Fruit fly (Drosophila melanogaster) whole organism, prepupa: Measurements from ENCODE around the gene CIAPIN1.

Experiments
- Blimp-1 ChIP-seq: fragments of 200-800 bp; sonication (Bioruptor generic); optimal IDR thresholded peaks from 3 replicates; lab custom pipeline; 2017; ENCODE audit warnings: missing biosample characterization, missing genetic modification characterization, mild to moderate bottlenecking, moderate library complexity, missing genetic modification reagents
- CG10631 ChIP-seq: fragments of 200-800 bp; sonication (Bioruptor generic); optimal IDR thresholded peaks from 2 replicates; lab custom pipeline; 2016; ENCODE audit warnings: missing biosample characterization, missing genetic modification characterization
- CG10669 ChIP-seq: fragments of 200-800 bp; sonication (Bioruptor generic); optimal IDR thresholded peaks from 3 replicates; lab custom pipeline; 2018; ENCODE audit warnings: missing biosample characterization, mild to moderate bottlenecking, missing genetic modification characterization, moderate library complexity
- CG11762 ChIP-seq: fragments of 200-800 bp; sonication (Bioruptor generic); optimal IDR thresholded peaks from 3 replicates; lab custom pipeline; 2016; ENCODE audit warnings: missing biosample characterization, missing genetic modification characterization; ENCODE audit not compliant: insufficient read depth
- CG11902 ChIP-seq: fragments of 200-800 bp; sonication (Bioruptor generic); optimal IDR thresholded peaks from 3 replicates; lab custom pipeline; 2016; ENCODE audit warnings: missing biosample characterization, missing genetic modification characterization
- CG15336 ChIP-seq: fragments of 200-800 bp; sonication (Bioruptor generic); IDR thresholded peaks from 2 replicates; pipeline ENCODE4 v1.3.6; 2022; ENCODE audit warnings: missing biosample characterization, missing genetic modification characterization
- CG16779 ChIP-seq: fragments of 200-800 bp; sonication (Bioruptor generic); optimal IDR thresholded peaks from 3 replicates; lab custom pipeline; 2017; ENCODE audit warnings: missing biosample characterization, mild to moderate bottlenecking, missing genetic modification characterization
- CG3032 ChIP-seq: fragments of 200-800 bp; optimal IDR thresholded peaks from 2 replicates; lab custom pipeline; 2019; ENCODE audit warnings: missing biosample characterization, mild to moderate bottlenecking, missing genetic modification characterization, moderate library complexity
- CG32006 ChIP-seq: fragments of 200-800 bp; sonication (Bioruptor generic); optimal IDR thresholded peaks from 3 replicates; lab custom pipeline; 2017; ENCODE audit warnings: missing biosample characterization, mild to moderate bottlenecking, missing genetic modification characterization
- CG4318 ChIP-seq: fragments of 200-800 bp; sonication (Bioruptor generic); optimal IDR thresholded peaks from 3 replicates; lab custom pipeline; 2017; ENCODE audit warnings: missing biosample characterization, mild to moderate bottlenecking, missing genetic modification characterization
- CG6792 ChIP-seq: fragments of 200-800 bp; sonication (Bioruptor generic); optimal IDR thresholded peaks from 3 replicates; lab custom pipeline; 2016; ENCODE audit warnings: missing biosample characterization, missing genetic modification characterization
- CG7368 ChIP-seq: fragments of 200-800 bp; sonication (Bioruptor generic); optimal IDR thresholded peaks from 3 replicates; lab custom pipeline; 2016; ENCODE audit warnings: missing biosample characterization, missing genetic modification characterization
- CG8119 ChIP-seq: fragments of 200-800 bp; sonication (Bioruptor generic); IDR thresholded peaks from 3 replicates; pipeline ENCODE4 v1.3.6; 2022; ENCODE audit warnings: missing biosample characterization, missing genetic modification characterization
- CG8319 ChIP-seq: fragments of 200-800 bp; sonication (Bioruptor generic); optimal IDR thresholded peaks from 3 replicates; lab custom pipeline; 2016; ENCODE audit warnings: missing biosample characterization, missing genetic modification characterization
- CG9139 ChIP-seq: fragments of 200-800 bp; sonication (Bioruptor generic); optimal IDR thresholded peaks from 3 replicates; lab custom pipeline; 2017; ENCODE audit warnings: missing biosample characterization, mild to moderate bottlenecking, missing genetic modification characterization
- Eip75B ChIP-seq: fragments of 200-800 bp; sonication (Bioruptor generic); optimal IDR thresholded peaks from 3 replicates; lab custom pipeline; 2016; ENCODE audit warnings: missing biosample characterization, missing genetic modification characterization
- Eip78C ChIP-seq: fragments of 200-800 bp; sonication (Bioruptor generic); peaks from one replicate; lab custom pipeline; 2016; ENCODE audit warnings: missing biosample characterization, missing genetic modification characterization
- Ets21C ChIP-seq: fragments of 200-800 bp; sonication (Bioruptor generic); optimal IDR thresholded peaks from 3 replicates; lab custom pipeline; 2016; ENCODE audit warnings: missing biosample characterization, missing genetic modification characterization
- Ets96B ChIP-seq: fragments of 200-800 bp; optimal IDR thresholded peaks from 2 replicates; lab custom pipeline; 2019; ENCODE audit warnings: missing biosample characterization, mild to moderate bottlenecking, missing genetic modification characterization, moderate library complexity
- Gug ChIP-seq: fragments of 200-800 bp; sonication (Bioruptor generic); IDR thresholded peaks from 2 replicates; pipeline ENCODE4 v1.3.6; 2022; ENCODE audit warnings: missing biosample characterization, missing genetic modification characterization
- Hr39 ChIP-seq: fragments of 200-800 bp; sonication (Bioruptor generic); optimal IDR thresholded peaks from 2 replicates; lab custom pipeline; 2016; ENCODE audit warnings: missing biosample characterization, missing genetic modification characterization
- Lpt ChIP-seq: fragments of 200-800 bp; sonication (Bioruptor generic); optimal IDR thresholded peaks from 3 replicates; lab custom pipeline; 2016; ENCODE audit warnings: missing biosample characterization, missing genetic modification characterization
- OdsH ChIP-seq: fragments of 200-800 bp; sonication (Bioruptor generic); optimal IDR thresholded peaks from 3 replicates; lab custom pipeline; 2016; ENCODE audit warnings: missing biosample characterization, missing genetic modification characterization
- Sox102F ChIP-seq: fragments of 200-800 bp; sonication (Bioruptor generic); optimal IDR thresholded peaks from 2 replicates; lab custom pipeline; 2016; ENCODE audit warnings: missing biosample characterization, mild to moderate bottlenecking, missing genetic modification characterization
- Sox14 ChIP-seq: fragments of 200-800 bp; sonication (Bioruptor generic); optimal IDR thresholded peaks from 3 replicates; lab custom pipeline; 2016; ENCODE audit warnings: missing biosample characterization, missing genetic modification characterization
- Sox15 ChIP-seq: fragments of 200-800 bp; sonication (Bioruptor generic); optimal IDR thresholded peaks from 3 replicates; lab custom pipeline; 2016; ENCODE audit warnings: missing biosample characterization, missing genetic modification characterization
- cyc ChIP-seq: fragments of 200-800 bp; sonication (Bioruptor generic); optimal IDR thresholded peaks from 3 replicates; lab custom pipeline; 2016; ENCODE audit warnings: missing biosample characterization, missing genetic modification characterization
- dsx ChIP-seq: fragments of 200-800 bp; optimal IDR thresholded peaks from 3 replicates; lab custom pipeline; 2019; ENCODE audit warnings: missing biosample characterization, mild to moderate bottlenecking, missing genetic modification characterization, moderate library complexity; ENCODE audit not compliant: poor library complexity, severe bottlenecking
- esn ChIP-seq: fragments of 200-800 bp; sonication (Bioruptor generic); optimal IDR thresholded peaks from 2 replicates; lab custom pipeline; 2016; ENCODE audit warnings: missing biosample characterization, mild to moderate bottlenecking, missing genetic modification characterization, moderate library complexity
- fd59A ChIP-seq: fragments of 200-800 bp; sonication (Bioruptor generic); optimal IDR thresholded peaks from 2 replicates; lab custom pipeline; 2017; ENCODE audit warnings: missing biosample characterization, mild to moderate bottlenecking, missing genetic modification characterization, missing genetic modification reagents
- fd85E ChIP-seq: fragments of 200-800 bp; sonication (Bioruptor generic); optimal IDR thresholded peaks from 3 replicates; lab custom pipeline; 2016; ENCODE audit warnings: missing biosample characterization, missing genetic modification characterization
- fkh ChIP-seq: fragments of 200-800 bp; sonication (Bioruptor generic); optimal IDR thresholded peaks from 3 replicates; lab custom pipeline; 2017; ENCODE audit warnings: missing biosample characterization, mild to moderate bottlenecking, missing genetic modification characterization, moderate library complexity
- net ChIP-seq: fragments of 200-800 bp; sonication (Bioruptor generic); optimal IDR thresholded peaks from 3 replicates; lab custom pipeline; 2016; ENCODE audit warnings: missing biosample characterization, missing genetic modification characterization
- salr ChIP-seq, 2 experiments: fragments of 200-800 bp; sonication (Bioruptor generic); optimal IDR thresholded peaks; 3 replicates each; lab custom pipeline; 2016 to 2018; ENCODE audit warnings: missing biosample characterization in 2 of 2, missing genetic modification characterization in 2 of 2, mild to moderate bottlenecking in 1 of 2
- ss ChIP-seq, 2 experiments: fragments of 200-800 bp; sonication (Bioruptor generic); optimal IDR thresholded peaks; 2 replicates in 1 of 2; 3 replicates in 1 of 2; lab custom pipeline; 2017 to 2018; ENCODE audit warnings: mild to moderate bottlenecking in 2 of 2, missing biosample characterization in 2 of 2, missing genetic modification characterization in 2 of 2, moderate library complexity in 1 of 2
- svp ChIP-seq: fragments of 200-800 bp; sonication (Bioruptor generic); peaks from one replicate; lab custom pipeline; 2016; ENCODE audit warnings: missing biosample characterization, missing genetic modification characterization
- topi ChIP-seq: fragments of 200-800 bp; sonication (Bioruptor generic); optimal IDR thresholded peaks from 3 replicates; lab custom pipeline; 2016; ENCODE audit warnings: missing biosample characterization, missing genetic modification characterization
- vri ChIP-seq: fragments of 200-800 bp; sonication (Bioruptor generic); optimal IDR thresholded peaks from 3 replicates; lab custom pipeline; 2016; ENCODE audit warnings: missing biosample characterization, mild to moderate bottlenecking, missing genetic modification characterization

The CIAPIN1 gene

dm6 chr2L:15060580-15061005 is 21.9 kb upstream of the CIAPIN1 start, which contains the start of gene TfIIS:
Gene TfIIS (minus strand): TSS chr2L:15060757.
- peak; percentile 47 for TF ChIP-seq fkh (GFP tag; lab: Kevin White, UChicago)
- peak; percentile 84 for TF ChIP-seq svp (GFP tag; lab: Kevin White, UChicago)
- TF ChIP-seq Sox15 (GFP tag; lab: Kevin White, UChicago), result no peak
- TF ChIP-seq CG11902 (GFP tag; lab: Kevin White, UChicago), result no peak
- TF ChIP-seq Eip78C (GFP tag; lab: Kevin White, UChicago), result peak; percentile 21
- TF ChIP-seq cyc (GFP tag; lab: Kevin White, UChicago), result no peak
- TF ChIP-seq, all 60 proteins: peak for 3

dm6 chr2L:15059000-15059399 is 20.3 kb upstream of the CIAPIN1 start:
- TF ChIP-seq CG3032 (tag; lab: Kevin White, UChicago) (no peak), Ets96B (no peak), CG6792 (GFP tag; lab: Kevin White, UChicago) (no peak), CG10631 (no peak), CG11762 (GFP tag; lab: Kevin White, UChicago) (no peak)

dm6 chr2L:15058118-15058402 is 19.4 kb upstream of the CIAPIN1 start, which contains the start of gene CG33679:
Gene CG33679 (plus strand): TSS chr2L:15058303.
- TF ChIP-seq CG11902 (GFP tag; lab: Kevin White, UChicago) (no peak), CG4318 (GFP tag; lab: Kevin White, UChicago) (no peak), CG3032 (tag; lab: Kevin White, UChicago) (no peak), net (GFP tag; lab: Kevin White, UChicago) (no peak), Eip75B (GFP tag; lab: Kevin White, UChicago) (no peak), Sox102F (GFP tag; lab: Kevin White, UChicago) (no peak), esn (GFP tag; lab: Kevin White, UChicago) (no peak), CG10669 (GFP tag; lab: Kevin White, UChicago) (no peak), CG16779 (tag; lab: Kevin White, UChicago) (no peak), Sox15 (GFP tag; lab: Kevin White, UChicago) (no peak), CG15336 (GFP tag; lab: Robert Waterston, UW) (no peak), CG11762 (GFP tag; lab: Kevin White, UChicago) (no peak), CG32006 (GFP tag; lab: Kevin White, UChicago) (no peak), fd85E (GFP tag; lab: Kevin White, UChicago) (no peak), cyc (GFP tag; lab: Kevin White, UChicago) (no peak), Blimp-1 (GFP tag; lab: Kevin White, UChicago) (no peak), Hr39 (GFP tag; lab: Kevin White, UChicago) (no peak), Ets21C (GFP tag; lab: Kevin White, UChicago) (no peak)

dm6 chr2L:15057225-15058117 is 18.8 kb upstream of the CIAPIN1 start, which contains the start of gene ck:
Gene ck (minus strand): TSS chr2L:15057862.
- TF ChIP-seq salr (GFP tag; optimal IDR thresholded peaks at IDR 0.05; lab: Kevin White, UChicago) (no peak), CG8119 (GFP tag; lab: Robert Waterston, UW) (0 out of 3 replicates have a peak, but pooled peaks have one; percentile 12), Eip78C (GFP tag; lab: Kevin White, UChicago) (peak; percentile 31), CG11762 (GFP tag; lab: Kevin White, UChicago) (no peak), svp (GFP tag; lab: Kevin White, UChicago) (peak; percentile 48), CG9139 (GFP tag; lab: Kevin White, UChicago) (no peak), topi (GFP tag; lab: Kevin White, UChicago) (no peak), CG6792 (GFP tag; lab: Kevin White, UChicago) (no peak), ss (GFP tag; optimal IDR thresholded peaks at IDR 0.05; lab: Kevin White, UChicago) (no peak), fd59A (GFP tag; lab: Kevin White, UChicago) (no peak), CG16779 (tag; lab: Kevin White, UChicago) (no peak), CG4318 (GFP tag; lab: Kevin White, UChicago) (no peak), Eip75B (GFP tag; lab: Kevin White, UChicago) (peak; percentile 48), Gug (GFP tag; lab: Robert Waterston, UW) (no peak), cyc (GFP tag; lab: Kevin White, UChicago) (no peak), CG15336 (GFP tag; lab: Robert Waterston, UW) (no peak), CG11902 (GFP tag; lab: Kevin White, UChicago) (no peak), CG8319 (no peak), esn (GFP tag; lab: Kevin White, UChicago) (no peak), CG7368 (GFP tag; lab: Kevin White, UChicago) (no peak), CG10631 (no peak), Lpt (GFP tag; lab: Kevin White, UChicago) (no peak), OdsH (GFP tag; lab: Kevin White, UChicago) (no peak), dsx (no peak), Sox14 (GFP tag; lab: Kevin White, UChicago) (no peak), vri (GFP tag; lab: Kevin White, UChicago) (no peak)
